Fruit fly (Drosophila melanogaster) whole organism, embryonic: ENCODE results near the gene Gsc.
A peak's percentile ranks its signal among the peaks of the same experiment; 100 is the strongest.

Source experiments
- CG16813 ChIP-seq: fragments of 200-800 bp; sonication (Bioruptor generic); IDR thresholded peaks from 3 replicates; pipeline ENCODE4 v1.3.6; 2022; ENCODE audit warnings: missing biosample characterization, missing genetic modification characterization; ENCODE audit not compliant: partially characterized antibody
- CG31441 ChIP-seq: fragments of 200-800 bp; sonication (Bioruptor generic); IDR thresholded peaks from 2 replicates; pipeline ENCODE4 v1.3.6; 2022; ENCODE audit warnings: missing biosample characterization, missing genetic modification characterization
- CG4424 ChIP-seq: fragments of 200-800 bp; sonication (Bioruptor generic); optimal IDR thresholded peaks from 3 replicates; lab custom pipeline; 2016; ENCODE audit warnings: missing biosample characterization, missing genetic modification characterization
- CG7271 ChIP-seq: fragments of 200-800 bp; sonication (Bioruptor generic); optimal IDR thresholded peaks from 2 replicates; lab custom pipeline; 2018; ENCODE audit warnings: missing biosample characterization, mild to moderate bottlenecking, missing genetic modification characterization, moderate library complexity
- Xrp1 ChIP-seq: fragments of 200-800 bp; sonication (Bioruptor generic); IDR thresholded peaks from 2 replicates; pipeline ENCODE4 v1.3.6; 2022; ENCODE audit warnings: missing biosample characterization, missing genetic modification characterization
- lov ChIP-seq, 2 experiments: fragments of 200-800 bp in 1 of 2; fragments of >200 bp in 1 of 2; sonication (Bioruptor generic) in 1 of 2; IDR thresholded peaks in 1 of 2; optimal IDR thresholded peaks in 1 of 2; 2 replicates in 1 of 2; 3 replicates in 1 of 2; pipeline versions ENCODE4 v1.3.6 to Lab custom; 2017 to 2022; ENCODE audit warnings: missing biosample characterization in 1 of 2, missing genetic modification characterization in 1 of 2
- mld ChIP-seq: fragments of 200-800 bp; sonication (Bioruptor generic); IDR thresholded peaks from 3 replicates; pipeline ENCODE4 v1.3.6; 2022; ENCODE audit warnings: missing biosample characterization, missing genetic modification characterization; ENCODE audit not compliant: partially characterized antibody
- row ChIP-seq: fragments of 200-800 bp; sonication (Bioruptor generic); IDR thresholded peaks from 3 replicates; pipeline ENCODE4 v1.3.6; 2022; ENCODE audit warnings: missing biosample characterization, missing genetic modification characterization

DNA sequence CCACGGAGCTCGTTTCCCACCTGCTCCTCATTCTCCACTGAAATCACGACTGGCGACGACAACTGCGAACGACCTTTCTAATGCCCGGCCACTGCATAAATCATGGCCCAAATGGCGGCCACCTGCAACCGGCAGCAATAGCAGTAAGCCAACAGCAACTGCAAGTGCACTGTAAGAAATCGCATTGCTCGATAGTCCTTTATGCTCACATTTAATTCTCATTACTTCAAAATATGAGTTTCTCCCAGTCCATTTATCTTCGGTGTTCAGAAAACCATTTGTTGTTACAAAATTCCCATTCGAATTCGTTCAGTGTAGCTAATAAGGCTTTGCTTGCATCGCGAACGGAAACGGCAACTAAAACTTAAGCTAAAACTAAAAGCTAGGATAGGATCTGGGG is 9.6 kb upstream of the Gsc start:
- TF ChIP-seq CG7271 (tag; lab: Kevin White, UChicago) (no peak), CG31441 (no peak), Xrp1 (GFP tag; lab: Robert Waterston, UW) (peak; percentile 40; the same call in 1 of the 2 replicates), mld (GFP tag; lab: Robert Waterston, UW) (no peak), lov (optimal IDR thresholded peaks at IDR 0.05; lab: Kevin White, UChicago) (no peak), lov (GFP tag; IDR thresholded peaks at IDR 0.05; lab: Robert Waterston, UW) (no peak), row (GFP tag; lab: Robert Waterston, UW) (no peak), CG4424 (no peak), CG16813 (GFP tag; lab: Robert Waterston, UW) (no peak)
